Worm (Caenorhabditis elegans): ENCODE measurements around the gene R10D12.13.

The R10D12.13 gene

DNA sequence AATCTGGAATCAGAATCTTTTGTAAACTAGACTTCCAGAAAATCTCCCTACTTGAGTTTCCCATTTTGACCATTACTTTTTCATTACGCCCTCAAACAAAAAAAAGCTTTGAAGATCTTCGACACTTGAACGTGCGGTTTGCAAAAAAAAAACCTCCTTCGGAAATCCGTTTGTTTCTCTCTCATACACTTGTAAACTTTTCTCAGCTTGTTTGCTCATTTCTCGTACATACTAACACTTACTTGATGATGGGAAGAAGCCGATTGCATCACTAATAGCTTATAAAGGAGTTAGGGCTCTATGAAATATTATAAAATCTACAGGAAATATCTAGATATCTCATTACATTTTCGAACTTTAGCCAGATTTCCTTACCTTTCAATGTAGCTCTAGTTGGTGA, 39.7 kb downstream of the R10D12.13 start:
- TF ChIP-seq dmd-9 (GFP tag; IDR thresholded peaks at IDR 0.05) (no peak), hif-1 (tag; optimal IDR thresholded peaks at IDR 0.05) (peak in 1 of 2 experiments; percentile 69), daf-8 (GFP tag; IDR thresholded peaks at IDR 0.05) (no peak), aha-1 (tag) (peak; percentile 87)

DNA sequence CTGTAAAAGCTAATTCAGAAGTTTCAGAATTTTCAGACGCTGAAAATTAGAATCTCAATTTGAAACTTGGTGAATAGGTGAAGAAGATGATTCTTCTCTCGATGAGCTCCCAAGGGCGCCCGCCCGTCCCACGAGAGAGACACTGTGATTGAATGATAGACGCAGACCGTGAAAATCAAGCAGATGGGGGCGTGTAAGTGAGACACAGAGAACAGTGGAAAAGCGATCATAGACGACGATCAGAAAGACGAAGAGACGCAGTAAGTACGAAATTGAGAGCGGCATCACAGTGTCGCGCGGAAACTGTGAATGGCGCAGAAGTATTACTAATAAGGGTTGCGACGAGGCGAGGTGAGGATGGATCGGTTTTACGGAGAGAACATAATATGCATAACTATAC, 40.2 kb downstream of the R10D12.13 start:
- TF ChIP-seq nhr-11 (tag; optimal IDR thresholded peaks at IDR 0.05) (no peak), cey-2 (tag; optimal IDR thresholded peaks at IDR 0.05; ENCODE audit: borderline replicate concordance, insufficient read depth) (no peak), hlh-30 (tag; optimal IDR thresholded peaks at IDR 0.05; ENCODE audit: insufficient read depth) (peak; percentile 43), dve-1 (tag; optimal IDR thresholded peaks at IDR 0.05; ENCODE audit: insufficient read depth) (peak; percentile 29), aha-1 (tag) (peak; percentile 72), tra-1 (GFP tag; IDR thresholded peaks at IDR 0.05) (peak; percentile 32; the same call in 1 of the 2 replicates), daf-16 (GFP tag; optimal IDR thresholded peaks at IDR 0.05) (no peak), daf-16 (tag; optimal IDR thresholded peaks at IDR 0.05) (peak; percentile 22), unc-39 (tag; optimal IDR thresholded peaks at IDR 0.05) (no peak), nhr-28 (tag; optimal IDR thresholded peaks at IDR 0.05) (peak; percentile 11), hlh-11 (tag; optimal IDR thresholded peaks at IDR 0.05) (peak; percentile 56), hmg-1.1 (GFP tag; IDR thresholded peaks at IDR 0.05) (0 out of 2 replicates have a peak, but pooled peaks have one; percentile 22), dmd-8 (GFP tag; IDR thresholded peaks at IDR 0.05) (no peak), daf-19 (GFP tag; conservative IDR thresholded peaks at IDR 0.05) (no peak), mes-2 (tag; optimal IDR thresholded peaks at IDR 0.05; ENCODE audit: poor library complexity, severe bottlenecking) (peak; percentile 52)

DNA sequence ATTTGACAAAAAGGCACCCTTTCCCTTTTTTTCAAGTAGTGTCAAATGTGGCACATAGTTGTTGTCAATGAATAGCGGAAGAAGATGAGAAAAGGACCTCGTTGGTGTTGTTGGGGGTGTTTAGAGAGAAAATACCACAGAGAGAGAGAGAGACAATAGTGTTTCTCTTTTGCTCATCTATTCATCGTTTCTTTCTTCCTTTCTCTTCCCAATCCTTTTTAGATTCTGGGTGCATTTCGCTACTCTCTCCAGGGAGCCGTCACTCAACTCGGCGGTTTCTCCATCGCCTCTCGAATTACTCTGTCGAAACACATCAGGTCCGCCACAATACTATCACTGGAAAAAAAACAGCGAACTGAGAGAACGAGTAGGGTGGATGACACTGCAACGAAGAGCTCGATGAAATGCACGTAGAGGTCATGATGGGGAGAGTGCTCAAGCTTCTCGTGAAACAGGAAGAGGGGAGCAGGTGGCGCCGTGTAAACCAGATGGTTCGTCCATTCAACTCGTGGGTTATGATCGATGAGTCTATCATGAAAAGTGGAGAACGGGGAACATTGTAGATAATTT, 41.5 kb downstream of the R10D12.13 start:
- no peak for TF ChIP-seq php-3 (GFP tag; IDR thresholded peaks at IDR 0.05)
- no peak for TF ChIP-seq nhr-6 (tag; optimal IDR thresholded peaks at IDR 0.05)
- TF ChIP-seq duxl-1 (tag; optimal IDR thresholded peaks at IDR 0.05; ENCODE audit: poor library complexity), result no peak
- no peak for TF ChIP-seq dmd-8 (GFP tag; IDR thresholded peaks at IDR 0.05)
- TF ChIP-seq hlh-11 (tag; optimal IDR thresholded peaks at IDR 0.05), result peak; percentile 40
- TF ChIP-seq tag-97 (GFP tag; IDR thresholded peaks at IDR 0.05), result no peak
- TF ChIP-seq daf-16 (GFP tag; optimal IDR thresholded peaks at IDR 0.05), result peak in 1 of 2 experiments; percentile 41
- no peak for TF ChIP-seq daf-16 (tag; optimal IDR thresholded peaks at IDR 0.05)
- no peak for TF ChIP-seq mes-2 (tag; optimal IDR thresholded peaks at IDR 0.05; ENCODE audit: poor library complexity, severe bottlenecking)
- TF ChIP-seq lin-38 (GFP tag; IDR thresholded peaks at IDR 0.05), result no peak
- no peak for TF ChIP-seq nhr-77 (tag; optimal IDR thresholded peaks at IDR 0.05)
- TF ChIP-seq arid-1 (GFP tag; conservative IDR thresholded peaks at IDR 0.05), result no peak
- no peak for TF ChIP-seq Y5F2A.4 (GFP tag; optimal IDR thresholded peaks at IDR 0.05)
- no peak for TF ChIP-seq cey-2 (tag; optimal IDR thresholded peaks at IDR 0.05; ENCODE audit: borderline replicate concordance, insufficient read depth)
- TF ChIP-seq daf-12 (tag; optimal IDR thresholded peaks at IDR 0.05), result no peak
- TF ChIP-seq ama-1 (optimal IDR thresholded peaks at IDR 0.05), result no peak
- peak; percentile 18 for TF ChIP-seq rbr-2 (tag; optimal IDR thresholded peaks at IDR 0.05)
- no peak for TF ChIP-seq nhr-10 (tag; optimal IDR thresholded peaks at IDR 0.05)
- no peak for TF ChIP-seq egl-43 (GFP tag; IDR thresholded peaks at IDR 0.05)
- peak; percentile 30 for TF ChIP-seq hlh-30 (tag; optimal IDR thresholded peaks at IDR 0.05; ENCODE audit: insufficient read depth)
- TF ChIP-seq lin-1 (GFP tag; IDR thresholded peaks at IDR 0.05), result no peak
- TF ChIP-seq nhr-76 (tag; optimal IDR thresholded peaks at IDR 0.05), result no peak
- no peak for TF ChIP-seq nhr-102 (tag; optimal IDR thresholded peaks at IDR 0.05)
- no peak for TF ChIP-seq ceh-32 (tag; optimal IDR thresholded peaks at IDR 0.05; ENCODE audit: poor library complexity)
- TF ChIP-seq Y48G9A.11 (GFP tag; IDR thresholded peaks at IDR 0.05), result no peak
- no peak for TF ChIP-seq pha-4 (GFP tag; IDR thresholded peaks at IDR 0.05)
- TF ChIP-seq pha-4 (tag; optimal IDR thresholded peaks at IDR 0.05), result no peak
- no peak for TF ChIP-seq ceh-82 (tag; optimal IDR thresholded peaks at IDR 0.05)
- no peak for TF ChIP-seq dmd-6 (GFP tag; IDR thresholded peaks at IDR 0.05)
- TF ChIP-seq nhr-48 (tag; optimal IDR thresholded peaks at IDR 0.05), result no peak
- no peak for TF ChIP-seq skn-1 (tag; optimal IDR thresholded peaks at IDR 0.05)
- peak; percentile 35; the same call in 1 of the 2 replicates for TF ChIP-seq ceh-20 (GFP tag; IDR thresholded peaks at IDR 0.05)
- no peak for TF ChIP-seq spr-3 (GFP tag; optimal IDR thresholded peaks at IDR 0.05)
- TF ChIP-seq T20F7.1 (GFP tag; optimal IDR thresholded peaks at IDR 0.05), result no peak
- no peak for TF ChIP-seq mdt-29 (GFP tag; IDR thresholded peaks at IDR 0.05)
- TF ChIP-seq daf-8 (GFP tag; IDR thresholded peaks at IDR 0.05), result no peak
- TF ChIP-seq dve-1 (tag; optimal IDR thresholded peaks at IDR 0.05; ENCODE audit: insufficient read depth), result no peak
- peak; percentile 49 for TF ChIP-seq aha-1 (tag)

All from whole organism, L4 larva.